Worm (Caenorhabditis elegans): ENCODE measurements around the gene nhr-20.

The nhr-20 gene

DNA sequence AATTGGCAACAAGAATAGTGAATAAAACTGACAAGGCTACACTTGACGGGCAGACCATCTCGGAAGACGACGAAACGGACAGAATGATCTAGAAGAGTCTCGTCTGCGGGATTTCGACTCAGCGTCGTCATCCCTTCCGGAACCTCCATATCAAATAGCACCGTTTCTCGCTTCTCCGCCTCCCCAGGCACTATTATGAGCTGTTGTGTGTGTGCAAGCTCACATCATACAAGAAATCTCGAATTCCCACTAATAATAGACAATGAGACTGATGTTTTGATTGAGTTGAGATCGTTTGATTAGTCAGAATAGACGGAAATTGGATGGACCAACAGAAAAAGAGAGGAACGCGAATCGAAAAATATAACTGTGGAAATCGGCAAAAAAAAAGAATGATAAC lies 42.8 kb downstream of the nhr-20 start, which contains the start of gene spp-28:
Gene spp-28 (minus strand): TSS at position 101 of the 400 bp plus-strand sequence.
- TF ChIP-seq elt-1 (tag; optimal IDR thresholded peaks at IDR 0.05) (no peak), peb-1 (tag; optimal IDR thresholded peaks at IDR 0.05) (no peak), ceh-16 (tag; optimal IDR thresholded peaks at IDR 0.05) (no peak), ztf-4 (tag; optimal IDR thresholded peaks at IDR 0.05) (no peak), lin-13 (GFP tag; optimal IDR thresholded peaks at IDR 0.05) (no peak), sma-9 (GFP tag; optimal IDR thresholded peaks at IDR 0.05) (no peak), sma-9 (tag; optimal IDR thresholded peaks at IDR 0.05) (no peak), ztf-1 (GFP tag; conservative IDR thresholded peaks at IDR 0.05) (no peak), F13H6.1 (tag; optimal IDR thresholded peaks at IDR 0.05) (no peak), gmeb-1 (tag; optimal IDR thresholded peaks at IDR 0.05) (no peak), fos-1 (tag; optimal IDR thresholded peaks at IDR 0.05) (no peak), lsy-2 (tag; optimal IDR thresholded peaks at IDR 0.05) (no peak), R02D3.7 (tag; optimal IDR thresholded peaks at IDR 0.05) (no peak), nhr-23 (tag; optimal IDR thresholded peaks at IDR 0.05) (no peak), nhr-77 (tag; optimal IDR thresholded peaks at IDR 0.05) (no peak), mdl-1 (tag; optimal IDR thresholded peaks at IDR 0.05) (no peak), nhr-10 (tag; optimal IDR thresholded peaks at IDR 0.05) (no peak), ZK546.5 (tag; optimal IDR thresholded peaks at IDR 0.05) (no peak), nhr-129 (tag; optimal IDR thresholded peaks at IDR 0.05) (no peak)

DNA sequence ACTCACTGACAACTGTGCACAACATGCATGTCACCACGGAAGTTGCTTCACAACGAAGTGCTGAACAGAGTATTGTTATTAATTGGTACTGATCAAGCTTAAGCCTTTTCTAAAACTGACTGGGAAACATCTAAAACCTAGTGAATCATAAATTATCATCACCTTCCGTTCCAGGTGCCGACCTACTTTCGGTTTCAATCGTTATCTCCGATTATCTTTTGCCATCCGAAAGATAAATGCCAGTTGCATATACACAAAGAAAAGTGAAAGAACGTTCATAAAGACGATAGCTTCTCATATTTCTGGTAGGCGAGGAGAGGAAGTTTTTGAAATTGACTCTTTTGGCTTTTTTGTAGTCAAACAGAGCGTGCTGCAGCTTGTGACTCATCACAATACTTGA lies 43.4 kb downstream of the nhr-20 start:
- TF ChIP-seq nhr-12 (tag; optimal IDR thresholded peaks at IDR 0.05): no peak
- TF ChIP-seq fos-1 (tag; optimal IDR thresholded peaks at IDR 0.05): peak; percentile 17
- TF ChIP-seq peb-1 (tag; optimal IDR thresholded peaks at IDR 0.05): no peak
- no peak for TF ChIP-seq nhr-129 (tag; optimal IDR thresholded peaks at IDR 0.05)
- no peak for TF ChIP-seq elt-1 (tag; optimal IDR thresholded peaks at IDR 0.05)
- no peak for TF ChIP-seq nhr-77 (tag; optimal IDR thresholded peaks at IDR 0.05)
- no peak for TF ChIP-seq gmeb-1 (tag; optimal IDR thresholded peaks at IDR 0.05)
- TF ChIP-seq nhr-6 (tag; optimal IDR thresholded peaks at IDR 0.05): no peak
- TF ChIP-seq nhr-23 (tag; optimal IDR thresholded peaks at IDR 0.05): no peak
- TF ChIP-seq mab-5 (tag; optimal IDR thresholded peaks at IDR 0.05): no peak
- peak; percentile 84 for TF ChIP-seq blmp-1 (tag; optimal IDR thresholded peaks at IDR 0.05; ENCODE audit: insufficient read depth)
- no peak for TF ChIP-seq unc-39 (tag; optimal IDR thresholded peaks at IDR 0.05)

DNA sequence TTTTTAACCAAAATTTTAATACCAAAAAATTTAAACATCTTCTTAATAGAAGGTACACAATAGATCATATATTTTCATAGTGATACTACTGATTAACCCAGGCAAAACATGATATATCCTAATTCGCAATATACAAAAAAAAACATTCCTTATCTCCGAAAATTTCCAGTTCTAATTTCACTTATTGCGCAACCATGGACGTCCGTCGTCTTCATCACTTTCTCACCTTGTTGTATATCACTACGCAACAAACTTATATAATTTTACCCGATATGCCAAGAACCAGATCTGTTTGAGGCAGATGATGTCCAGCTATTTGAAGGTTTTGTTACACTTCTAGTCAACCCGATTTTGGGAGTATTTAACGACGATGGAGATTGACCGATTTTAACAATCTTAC lies 45.2 kb downstream of the nhr-20 start, which contains the start of gene R74.2:
Gene R74.2 (plus strand): TSS at position 316 of the 400 bp plus-strand sequence.
- TF ChIP-seq mbf-1 (tag; optimal IDR thresholded peaks at IDR 0.05): no peak
- no peak for TF ChIP-seq ceh-16 (tag; optimal IDR thresholded peaks at IDR 0.05)
- TF ChIP-seq unc-39 (tag; optimal IDR thresholded peaks at IDR 0.05): no peak
- peak; percentile 41 for TF ChIP-seq nhr-25 (tag; optimal IDR thresholded peaks at IDR 0.05)
- no peak for TF ChIP-seq zag-1 (tag; optimal IDR thresholded peaks at IDR 0.05)
- no peak for TF ChIP-seq lin-13 (GFP tag; optimal IDR thresholded peaks at IDR 0.05)
- TF ChIP-seq nhr-10 (tag; optimal IDR thresholded peaks at IDR 0.05): no peak
- TF ChIP-seq nhr-12 (tag; optimal IDR thresholded peaks at IDR 0.05): no peak
- TF ChIP-seq blmp-1 (tag; optimal IDR thresholded peaks at IDR 0.05; ENCODE audit: insufficient read depth): peak; percentile 75
- no peak for TF ChIP-seq ama-1 (optimal IDR thresholded peaks at IDR 0.05)

DNA sequence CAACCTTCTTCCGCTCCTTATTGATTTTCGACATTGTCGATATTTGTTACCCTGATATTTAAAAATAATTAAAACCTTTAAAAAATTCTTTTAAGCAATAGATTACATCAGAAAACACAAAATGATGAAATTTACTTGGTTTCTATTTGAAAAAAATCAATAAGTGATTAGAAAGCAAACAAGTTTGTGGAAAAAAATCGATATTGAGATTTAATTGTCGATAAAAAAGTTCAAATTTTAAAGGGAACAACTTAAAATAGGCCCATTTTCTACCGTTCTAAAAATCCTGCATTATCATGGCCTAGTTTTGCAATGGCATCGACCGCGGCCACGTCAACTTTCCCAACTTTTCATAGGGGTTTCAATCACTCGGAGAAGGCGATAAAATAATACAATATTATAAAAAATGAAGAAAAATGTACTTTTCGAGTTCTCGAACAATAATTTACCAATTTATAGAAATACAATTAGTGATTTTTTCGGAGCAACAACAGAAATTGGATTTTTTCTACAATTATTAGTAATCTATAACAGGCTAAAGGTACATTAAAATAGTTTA lies 46.2 kb downstream of the nhr-20 start, which contains the start of gene lars-1:
Gene lars-1 (minus strand): TSS at position 51 of the 559 bp plus-strand sequence.
- no peak for TF ChIP-seq Y55F3AM.14 (GFP tag; optimal IDR thresholded peaks at IDR 0.05)
- peak in 1 of 2 experiments; percentile 12 for TF ChIP-seq lsy-2 (tag; optimal IDR thresholded peaks at IDR 0.05)
- TF ChIP-seq crh-2 (tag; optimal IDR thresholded peaks at IDR 0.05): peak; percentile 21
- TF ChIP-seq C34F6.9 (tag; optimal IDR thresholded peaks at IDR 0.05): peak; percentile 30

DNA sequence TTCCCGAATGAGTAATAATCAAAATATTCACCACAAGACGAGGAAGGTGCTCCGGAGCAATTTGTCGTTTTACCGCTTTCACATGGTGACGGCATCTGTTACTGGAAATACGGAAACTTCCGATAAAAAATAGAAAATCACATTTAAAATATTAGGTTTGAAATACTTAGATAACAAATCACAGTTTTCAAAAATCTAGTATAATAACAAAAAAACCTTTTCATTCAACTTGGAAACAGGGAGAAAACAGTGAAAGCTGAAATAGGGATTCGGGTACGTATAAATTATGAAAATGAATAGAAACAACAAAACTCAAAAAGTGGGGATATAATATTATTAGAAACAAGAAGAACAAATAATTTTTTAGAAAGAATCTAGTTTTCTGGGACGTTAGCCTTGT lies 51.7 kb downstream of the nhr-20 start, which contains the start of gene C16C10.1:
Gene C16C10.1 (minus strand): TSS at position 101 of the 400 bp plus-strand sequence.
- no peak for TF ChIP-seq lin-13 (GFP tag; optimal IDR thresholded peaks at IDR 0.05)
- TF ChIP-seq ceh-16 (tag; optimal IDR thresholded peaks at IDR 0.05): no peak
- no peak for TF ChIP-seq blmp-1 (tag; optimal IDR thresholded peaks at IDR 0.05; ENCODE audit: insufficient read depth)
- TF ChIP-seq nhr-6 (tag; optimal IDR thresholded peaks at IDR 0.05): no peak
- no peak for TF ChIP-seq gmeb-1 (tag; optimal IDR thresholded peaks at IDR 0.05)
- TF ChIP-seq unc-39 (tag; optimal IDR thresholded peaks at IDR 0.05): no peak
- no peak for TF ChIP-seq nhr-23 (tag; optimal IDR thresholded peaks at IDR 0.05)
- TF ChIP-seq ztf-4 (tag; optimal IDR thresholded peaks at IDR 0.05): no peak
- TF ChIP-seq zag-1 (tag; optimal IDR thresholded peaks at IDR 0.05): no peak
- no peak for TF ChIP-seq elt-1 (tag; optimal IDR thresholded peaks at IDR 0.05)
